Worm (Caenorhabditis elegans): ENCODE results near the gene C10C6.3.

- TF ChIP-seq nhr-77 (tag; optimal IDR thresholded peaks at IDR 0.05) = no peak
- no peak for TF ChIP-seq nhr-6 (tag; optimal IDR thresholded peaks at IDR 0.05)
- TF ChIP-seq egl-27 (tag; optimal IDR thresholded peaks at IDR 0.05) = no peak
- no peak for TF ChIP-seq F26F4.8 (GFP tag; conservative IDR thresholded peaks at IDR 0.05)
- no peak for TF ChIP-seq dpl-1 (GFP tag; optimal IDR thresholded peaks at IDR 0.05)
- no peak for TF ChIP-seq ZK546.5 (tag; optimal IDR thresholded peaks at IDR 0.05)
- TF ChIP-seq lin-15B (tag; optimal IDR thresholded peaks at IDR 0.05) = no peak
- TF ChIP-seq dmd-9 (GFP tag; IDR thresholded peaks at IDR 0.05) = no peak
- TF ChIP-seq mxl-2 (GFP tag; conservative IDR thresholded peaks at IDR 0.05) = no peak
- TF ChIP-seq snpc-4 (tag; optimal IDR thresholded peaks at IDR 0.05) = no peak
- TF ChIP-seq nhr-11 (tag; optimal IDR thresholded peaks at IDR 0.05) = no peak
- TF ChIP-seq jun-1 (tag; optimal IDR thresholded peaks at IDR 0.05) = no peak
- no peak for TF ChIP-seq zag-1 (tag; optimal IDR thresholded peaks at IDR 0.05)
Observed at ce11 chrIV:11498169-11498568, 33.1 kb upstream of the C10C6.3 start, which contains the start of gene sms-1.

Data from whole organism, L4 larva.